Worm (Caenorhabditis elegans): ENCODE data around the gene ify-1.

Gene ify-1

DNA sequence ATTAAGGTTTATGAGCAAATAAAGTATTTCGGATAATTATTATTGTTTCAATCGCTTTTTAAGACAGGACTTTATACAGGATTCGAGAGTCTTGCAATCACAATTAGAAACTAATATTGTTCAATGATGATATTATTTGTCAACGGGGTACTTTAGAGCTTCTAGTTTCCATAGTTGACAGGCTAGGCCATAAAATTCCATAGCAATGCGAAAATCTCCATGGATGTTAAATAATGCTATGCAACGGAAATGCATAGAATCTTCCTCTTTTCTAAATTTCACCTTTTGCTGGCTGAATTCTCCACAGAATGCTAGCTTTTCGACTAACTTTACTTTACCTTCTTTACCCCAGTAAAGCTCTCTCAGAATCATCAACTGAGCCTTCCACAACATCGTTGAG lies 46.9 kb downstream of the ify-1 start, which contains the start of gene F59A6.3:
F59A6.3 (plus strand) TSS at position 301 of the 400 bp plus-strand sequence.
- no peak for TF ChIP-seq lin-29 (GFP tag; IDR thresholded peaks at IDR 0.05)
- no peak for TF ChIP-seq sdz-12 (GFP tag; optimal IDR thresholded peaks at IDR 0.05)
- TF ChIP-seq madf-9 (GFP tag; conservative IDR thresholded peaks at IDR 0.05): no peak
- no peak for TF ChIP-seq snpc-4 (tag; optimal IDR thresholded peaks at IDR 0.05)
- no peak for TF ChIP-seq dmd-6 (GFP tag; IDR thresholded peaks at IDR 0.05)
- no peak for TF ChIP-seq mdt-29 (GFP tag; IDR thresholded peaks at IDR 0.05)
- no peak for TF ChIP-seq Y75B8A.6 (GFP tag; IDR thresholded peaks at IDR 0.05)
- TF ChIP-seq ZK546.5 (tag; optimal IDR thresholded peaks at IDR 0.05): no peak
- no peak for TF ChIP-seq cey-2 (tag; optimal IDR thresholded peaks at IDR 0.05; ENCODE audit: borderline replicate concordance, insufficient read depth)
- no peak for TF ChIP-seq hmg-1.1 (GFP tag; IDR thresholded peaks at IDR 0.05)
- TF ChIP-seq R02D3.7 (tag; optimal IDR thresholded peaks at IDR 0.05): no peak
- TF ChIP-seq hlh-30 (tag; optimal IDR thresholded peaks at IDR 0.05; ENCODE audit: insufficient read depth): no peak
- no peak for TF ChIP-seq lin-39 (tag; optimal IDR thresholded peaks at IDR 0.05)

DNA sequence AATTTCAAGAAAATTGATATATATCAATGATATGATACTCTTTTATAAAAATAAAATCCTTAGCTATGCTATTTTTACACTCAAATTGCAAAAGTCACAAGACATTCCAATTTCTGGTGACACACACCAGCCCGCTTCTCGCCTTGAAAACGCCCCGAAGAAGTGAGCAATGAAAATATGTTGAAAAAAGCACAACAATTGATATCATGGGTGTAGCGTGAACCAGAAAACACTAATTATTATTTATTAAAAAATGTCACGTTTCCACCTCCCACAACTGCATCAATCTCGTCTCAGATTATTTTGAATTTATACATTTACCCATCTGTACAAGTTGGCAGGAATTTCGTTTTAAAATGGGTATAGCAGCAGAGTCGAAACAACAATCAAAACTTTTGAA lies 50.2 kb downstream of the ify-1 start, which contains the start of gene F59A6.4:
F59A6.4 (plus strand) TSS at position 301 of the 400 bp plus-strand sequence.
- TF ChIP-seq duxl-1 (tag; optimal IDR thresholded peaks at IDR 0.05; ENCODE audit: poor library complexity): no peak
- no peak for TF ChIP-seq lin-38 (GFP tag; IDR thresholded peaks at IDR 0.05)
- no peak for TF ChIP-seq lin-29 (GFP tag; IDR thresholded peaks at IDR 0.05)
- no peak for TF ChIP-seq spr-3 (GFP tag; optimal IDR thresholded peaks at IDR 0.05)
- TF ChIP-seq dve-1 (tag; optimal IDR thresholded peaks at IDR 0.05; ENCODE audit: insufficient read depth): no peak
- TF ChIP-seq Y105C5A.15 (GFP tag; IDR thresholded peaks at IDR 0.05): no peak
- no peak for TF ChIP-seq nhr-11 (tag; optimal IDR thresholded peaks at IDR 0.05)
- TF ChIP-seq ces-1 (GFP tag; optimal IDR thresholded peaks at IDR 0.05): no peak
- TF ChIP-seq hlh-11 (tag; optimal IDR thresholded peaks at IDR 0.05): no peak
- TF ChIP-seq egl-27 (tag; optimal IDR thresholded peaks at IDR 0.05): no peak
- TF ChIP-seq hlh-30 (tag; optimal IDR thresholded peaks at IDR 0.05; ENCODE audit: insufficient read depth): no peak
- TF ChIP-seq nhr-48 (tag; optimal IDR thresholded peaks at IDR 0.05): no peak
- no peak for TF ChIP-seq nhr-6 (tag; optimal IDR thresholded peaks at IDR 0.05)
- no peak for TF ChIP-seq madf-5 (GFP tag; IDR thresholded peaks at IDR 0.05)
- no peak for TF ChIP-seq unc-62 (GFP tag; optimal IDR thresholded peaks at IDR 0.05 in 1 of 2)
- TF ChIP-seq unc-62 (tag; optimal IDR thresholded peaks at IDR 0.05): no peak
- TF ChIP-seq gei-8 (GFP tag; optimal IDR thresholded peaks at IDR 0.05): no peak
- no peak for TF ChIP-seq zfp-2 (tag; optimal IDR thresholded peaks at IDR 0.05)
- TF ChIP-seq dpl-1 (GFP tag; optimal IDR thresholded peaks at IDR 0.05): no peak
- TF ChIP-seq lin-13 (GFP tag; optimal IDR thresholded peaks at IDR 0.05): no peak
